Fruit fly (Drosophila melanogaster) whole organism, embryonic: Measurements from ENCODE around the gene Cpsf5.

ENCODE experiments used
- Asciz ChIP-seq: fragments of 200-800 bp; sonication (Bioruptor generic); optimal IDR thresholded peaks from 2 replicates; lab custom pipeline; 2017; ENCODE audit warnings: missing biosample characterization, mild to moderate bottlenecking, missing genetic modification characterization, missing genetic modification reagents
- Blimp-1 ChIP-seq: fragments of 200-800 bp; sonication (Bioruptor generic); optimal IDR thresholded peaks from 3 replicates; lab custom pipeline; 2018; ENCODE audit warnings: missing biosample characterization, missing genetic modification characterization, mild to moderate bottlenecking, moderate library complexity, missing genetic modification reagents
- CG10147 ChIP-seq: fragments of 200-800 bp; sonication (Bioruptor generic); optimal IDR thresholded peaks from 2 replicates; lab custom pipeline; 2019; ENCODE audit warnings: missing biosample characterization, mild to moderate bottlenecking, missing genetic modification characterization, moderate library complexity
- CG10565 ChIP-seq: fragments of 200-800 bp; sonication (Bioruptor generic); optimal IDR thresholded peaks from 3 replicates; lab custom pipeline; 2016; ENCODE audit warnings: missing biosample characterization, mild to moderate bottlenecking, missing genetic modification characterization
- CG10959 ChIP-seq: fragments of 200-800 bp; sonication (Bioruptor generic); IDR thresholded peaks from 2 replicates; pipeline ENCODE4 v1.3.6; 2022; ENCODE audit warnings: missing biosample characterization, missing genetic modification characterization
- CG11398 ChIP-seq: fragments of 200-800 bp; sonication (Bioruptor generic); optimal IDR thresholded peaks from 2 replicates; lab custom pipeline; 2016; ENCODE audit warnings: missing biosample characterization, missing genetic modification characterization
- CG12236 ChIP-seq: fragments of 200-800 bp; sonication (Bioruptor generic); optimal IDR thresholded peaks from 2 replicates; lab custom pipeline; 2016; ENCODE audit warnings: missing biosample characterization, missing genetic modification characterization
- CG12942 ChIP-seq: fragments of 200-800 bp; sonication (Bioruptor generic); optimal IDR thresholded peaks from 3 replicates; lab custom pipeline; 2016; ENCODE audit warnings: missing biosample characterization, missing genetic modification characterization
- CG13296 ChIP-seq: fragments of 200-800 bp; sonication (Bioruptor generic); optimal IDR thresholded peaks from 3 replicates; lab custom pipeline; 2018; ENCODE audit warnings: missing biosample characterization, mild to moderate bottlenecking, missing genetic modification characterization
- CG14014 ChIP-seq: fragments of 200-800 bp; sonication (Bioruptor generic); IDR thresholded peaks from 2 replicates; pipeline ENCODE4 v1.3.6; 2022; ENCODE audit warnings: missing biosample characterization, missing genetic modification characterization
- CG14050 ChIP-seq: fragments of 200-800 bp; sonication (Bioruptor generic); IDR thresholded peaks from 3 replicates; pipeline ENCODE4 v1.3.6; 2022; ENCODE audit warnings: missing biosample characterization, missing genetic modification characterization
- CG17385 ChIP-seq: fragments of 200-800 bp; sonication (Bioruptor generic); optimal IDR thresholded peaks from 3 replicates; lab custom pipeline; 2018; ENCODE audit warnings: missing biosample characterization, mild to moderate bottlenecking, missing genetic modification characterization
- CG18262 ChIP-seq: fragments of 200-800 bp; optimal IDR thresholded peaks from 3 replicates; lab custom pipeline; 2019; ENCODE audit warnings: missing biosample characterization, mild to moderate bottlenecking, missing genetic modification characterization, moderate library complexity
- CG30431 ChIP-seq: fragments of 200-800 bp; sonication (Bioruptor generic); optimal IDR thresholded peaks from 2 replicates; lab custom pipeline; 2017; ENCODE audit warnings: missing biosample characterization, missing genetic modification characterization
- CG34224 ChIP-seq: fragments of 200-800 bp; sonication (Bioruptor generic); IDR thresholded peaks from 3 replicates; pipeline ENCODE4 v1.3.6; 2022; ENCODE audit warnings: missing biosample characterization, missing genetic modification characterization; ENCODE audit not compliant: partially characterized antibody
- CG4404 ChIP-seq: fragments of 200-800 bp; sonication (Bioruptor generic); IDR thresholded peaks from 2 replicates; pipeline ENCODE4 v1.3.6; 2022; ENCODE audit warnings: missing biosample characterization, missing genetic modification characterization
- CG4424 ChIP-seq: fragments of 200-800 bp; sonication (Bioruptor generic); optimal IDR thresholded peaks from 3 replicates; lab custom pipeline; 2016; ENCODE audit warnings: missing biosample characterization, missing genetic modification characterization
- CG6791 ChIP-seq: fragments of 200-800 bp; sonication (Bioruptor generic); IDR thresholded peaks from 3 replicates; pipeline ENCODE4 v1.3.6; 2022; ENCODE audit warnings: missing biosample characterization, missing genetic modification characterization; ENCODE audit not compliant: partially characterized antibody
- CG7271 ChIP-seq: fragments of 200-800 bp; sonication (Bioruptor generic); optimal IDR thresholded peaks from 2 replicates; lab custom pipeline; 2018; ENCODE audit warnings: missing biosample characterization, mild to moderate bottlenecking, missing genetic modification characterization, moderate library complexity
- CG7357 ChIP-seq: fragments of 200-800 bp; sonication (Bioruptor generic); IDR thresholded peaks from 3 replicates; pipeline ENCODE4 v1.3.6; 2022; ENCODE audit warnings: missing biosample characterization, missing genetic modification characterization
- CG7987 ChIP-seq: fragments of 200-800 bp; sonication (Bioruptor generic); optimal IDR thresholded peaks from 2 replicates; lab custom pipeline; 2018; ENCODE audit warnings: missing biosample characterization, mild to moderate bottlenecking, missing genetic modification characterization, moderate library complexity
- CTCF ChIP-seq: fragments of 200-800 bp; sonication (Bioruptor generic); optimal IDR thresholded peaks from 2 replicates; lab custom pipeline; 2017; ENCODE audit warnings: missing biosample characterization, mild to moderate bottlenecking, missing genetic modification characterization, moderate library complexity
- Fer1 ChIP-seq: fragments of 200-800 bp; sonication (Bioruptor generic); optimal IDR thresholded peaks from 2 replicates; lab custom pipeline; 2017; ENCODE audit warnings: missing biosample characterization, mild to moderate bottlenecking, missing genetic modification characterization
- GATAe ChIP-seq: fragments of 200-800 bp; sonication (Bioruptor generic); conservative IDR thresholded peaks from 2 replicates; pipeline ENCODE4 v1.3.6; 2022; ENCODE audit warnings: missing biosample characterization, missing genetic modification characterization
- Kr ChIP-seq: fragments of 200-800 bp; sonication (Bioruptor generic); optimal IDR thresholded peaks from 2 replicates; lab custom pipeline; 2017; ENCODE audit warnings: missing biosample characterization, mild to moderate bottlenecking, missing genetic modification characterization
- Mrtf ChIP-seq: fragments of 200-800 bp; sonication (Bioruptor generic); IDR thresholded peaks from 3 replicates; pipeline ENCODE4 v1.3.6; 2022; ENCODE audit warnings: missing biosample characterization, missing genetic modification characterization
- Nf-YB ChIP-seq: fragments of 200-800 bp; sonication (Bioruptor generic); optimal IDR thresholded peaks from 3 replicates; lab custom pipeline; 2019; ENCODE audit warnings: missing biosample characterization, mild to moderate bottlenecking, missing genetic modification characterization, moderate library complexity
- Poxn ChIP-seq: fragments of 200-800 bp; sonication (Bioruptor generic); IDR thresholded peaks from 2 replicates; pipeline ENCODE4 v1.3.6; 2022; ENCODE audit warnings: missing biosample characterization, missing genetic modification characterization
- ac ChIP-seq: fragments of 200-800 bp; sonication (Bioruptor generic); optimal IDR thresholded peaks from 3 replicates; lab custom pipeline; 2017; ENCODE audit warnings: missing biosample characterization, mild to moderate bottlenecking, missing genetic modification characterization
- bsh ChIP-seq, 2 experiments: fragments of 200-800 bp; sonication (Bioruptor generic); optimal IDR thresholded peaks; 2 replicates each; lab custom pipeline; 2017 to 2018; ENCODE audit warnings: mild to moderate bottlenecking in 2 of 2, missing biosample characterization in 2 of 2, missing genetic modification characterization in 2 of 2, moderate library complexity in 1 of 2
- cad ChIP-seq: fragments of >200 bp; optimal IDR thresholded peaks from 2 replicates; lab custom pipeline; 2017; ENCODE audit warnings: missing biosample characterization, missing genetic modification characterization
- corto ChIP-seq: fragments of 200-800 bp; sonication (Bioruptor generic); optimal IDR thresholded peaks from 2 replicates; lab custom pipeline; 2016; ENCODE audit warnings: missing biosample characterization, mild to moderate bottlenecking, missing genetic modification characterization, moderate library complexity
- croc ChIP-seq: fragments of 200-800 bp; sonication (Bioruptor generic); conservative IDR thresholded peaks from 3 replicates; pipeline ENCODE4 v1.3.6; 2022; ENCODE audit warnings: missing biosample characterization, missing genetic modification characterization
- fd96Cb ChIP-seq: fragments of 200-800 bp; sonication (Bioruptor generic); optimal IDR thresholded peaks from 2 replicates; lab custom pipeline; 2018; ENCODE audit warnings: missing biosample characterization, mild to moderate bottlenecking, missing genetic modification characterization, moderate library complexity
- gce ChIP-seq: fragments of 200-800 bp; sonication (Bioruptor generic); IDR thresholded peaks from 3 replicates; pipeline ENCODE4 v1.3.6; 2022; ENCODE audit warnings: missing biosample characterization, missing genetic modification characterization
- inv ChIP-seq: fragments of 200-800 bp; sonication (Bioruptor generic); IDR thresholded peaks from 2 replicates; pipeline ENCODE4 v1.3.6; 2022; ENCODE audit warnings: missing biosample characterization, missing genetic modification characterization; ENCODE audit not compliant: partially characterized antibody
- kni ChIP-seq: fragments of 200-800 bp; sonication (Bioruptor generic); optimal IDR thresholded peaks from 3 replicates; lab custom pipeline; 2017; ENCODE audit warnings: mild to moderate bottlenecking, missing biosample characterization, missing genetic modification reagents, missing genetic modification characterization
- lmd ChIP-seq: fragments of 200-800 bp; sonication (Bioruptor generic); IDR thresholded peaks from 2 replicates; pipeline ENCODE4 v1.3.6; 2022; ENCODE audit warnings: missing biosample characterization, missing genetic modification characterization
- luna ChIP-seq: fragments of 200-800 bp; sonication (Bioruptor generic); optimal IDR thresholded peaks from 2 replicates; lab custom pipeline; 2016; ENCODE audit warnings: missing biosample characterization, missing genetic modification characterization
- nom ChIP-seq: fragments of 200-800 bp; sonication (Bioruptor generic); optimal IDR thresholded peaks from 2 replicates; lab custom pipeline; 2017; ENCODE audit warnings: missing biosample characterization, missing genetic modification characterization, mild to moderate bottlenecking, moderate library complexity, missing genetic modification reagents
- onecut ChIP-seq: fragments of 200-800 bp; sonication (Bioruptor generic); IDR thresholded peaks from 2 replicates; pipeline ENCODE4 v1.3.6; 2022; ENCODE audit warnings: missing biosample characterization, missing genetic modification characterization
- otp ChIP-seq: fragments of 200-800 bp; sonication (Bioruptor generic); IDR thresholded peaks from 3 replicates; pipeline ENCODE4, ENCODE4 v1.3.6; 2022; ENCODE audit warnings: missing biosample characterization, missing genetic modification characterization
- sisA ChIP-seq: fragments of 200-800 bp; sonication (Bioruptor generic); IDR thresholded peaks from 2 replicates; pipeline ENCODE4 v1.3.6; 2022; ENCODE audit warnings: missing biosample characterization, missing genetic modification characterization
- sug ChIP-seq: fragments of 200-800 bp; optimal IDR thresholded peaks from 2 replicates; lab custom pipeline; 2019; ENCODE audit warnings: missing biosample characterization, mild to moderate bottlenecking, missing genetic modification characterization, moderate library complexity
- tna ChIP-seq: fragments of 200-800 bp; sonication (Bioruptor generic); IDR thresholded peaks from 2 replicates; pipeline ENCODE4 v1.3.6; 2022; ENCODE audit warnings: missing biosample characterization, missing genetic modification characterization; ENCODE audit not compliant: partially characterized antibody
- tx ChIP-seq: fragments of 200-800 bp; sonication (Bioruptor generic); optimal IDR thresholded peaks from 2 replicates; lab custom pipeline; 2016; ENCODE audit warnings: missing biosample characterization, missing genetic modification characterization
- unc-4 ChIP-seq: fragments of 200-800 bp; sonication (Bioruptor generic); IDR thresholded peaks from 2 replicates; pipeline ENCODE4 v1.3.6; 2022; ENCODE audit warnings: missing biosample characterization, missing genetic modification characterization; ENCODE audit not compliant: partially characterized antibody
- wdn ChIP-seq: fragments of 200-800 bp; sonication (Bioruptor generic); IDR thresholded peaks from 2 replicates; pipeline ENCODE4 v1.3.6; 2022; ENCODE audit warnings: missing biosample characterization, missing genetic modification characterization
- yki ChIP-seq: fragments of >200 bp; optimal IDR thresholded peaks from 3 replicates; lab custom pipeline; 2018

Gene Cpsf5

DNA sequence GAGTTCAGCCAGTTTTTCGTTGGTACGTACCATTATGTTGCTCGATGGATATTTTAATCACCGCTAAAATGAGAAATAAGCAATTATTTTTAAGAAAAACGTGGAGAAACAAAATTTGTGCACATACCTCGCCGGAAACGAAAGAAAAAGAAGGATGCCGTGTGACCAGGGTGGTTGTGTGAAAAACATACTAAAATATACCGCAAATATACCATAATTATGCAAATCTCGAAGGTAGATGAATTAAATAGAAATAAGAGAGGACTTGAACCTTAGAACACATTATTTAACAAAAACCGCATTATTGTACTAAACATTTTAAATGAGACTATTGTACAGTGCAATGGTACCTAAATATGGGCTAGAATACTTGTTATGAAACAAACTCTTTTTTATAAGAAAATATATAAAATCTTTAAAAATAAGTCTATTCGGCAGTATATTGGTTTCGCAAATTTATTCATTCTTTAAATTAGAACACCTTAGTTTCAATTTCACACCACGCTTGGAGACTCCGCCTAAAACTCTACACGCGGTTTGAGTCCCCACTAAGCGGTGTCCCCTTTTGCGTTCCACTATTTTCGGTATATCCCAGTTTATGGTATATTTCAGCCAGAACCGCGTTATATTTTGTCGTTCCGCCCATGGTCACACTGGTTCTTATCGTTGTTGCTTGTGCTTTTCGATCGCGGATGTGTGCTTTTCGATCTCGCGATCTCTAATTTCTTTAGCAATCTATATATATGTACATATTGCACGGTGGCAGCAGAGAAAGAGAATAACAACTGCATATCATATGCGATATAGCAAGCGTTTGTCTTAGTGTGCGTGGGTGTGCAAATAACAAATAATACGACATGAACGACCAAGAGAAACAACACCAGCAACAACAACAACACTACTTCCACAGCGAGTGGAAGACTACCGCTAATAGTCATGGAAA lies 19.1 kb downstream of the Cpsf5 start, which contains the start of the genes RpS17 and MTF-1 (continued):
- TF ChIP-seq sisA (GFP tag; lab: Robert Waterston, UW) (no peak), Nf-YB (GFP tag; lab: Kevin White, UChicago) (peak; percentile 21), onecut (GFP tag; lab: Robert Waterston, UW) (peak; percentile 70), CG7271 (peak; percentile 60), GATAe (GFP tag; lab: Robert Waterston, UW) (no peak), CG30431 (GFP tag; lab: Kevin White, UChicago) (peak; percentile 12), tx (GFP tag; lab: Kevin White, UChicago) (no peak), CG12236 (GFP tag; lab: Kevin White, UChicago) (peak; percentile 30), CG17385 (GFP tag; lab: Kevin White, UChicago) (peak; percentile 71), lmd (no peak; the same call in 1 of the 2 replicates), CG7987 (GFP tag; lab: Kevin White, UChicago) (peak; percentile 64), sug (peak; percentile 19), luna (peak; percentile 7), ac (GFP tag; lab: Kevin White, UChicago) (peak; percentile 40), CG7357 (GFP tag; lab: Robert Waterston, UW) (no peak), Kr (GFP tag; lab: Kevin White, UChicago) (no peak), nom (GFP tag; lab: Kevin White, UChicago) (peak; percentile 80), inv (no peak), CG14014 (peak; percentile 39; the same call in 1 of the 2 replicates), unc-4 (GFP tag; lab: Robert Waterston, UW) (no peak), Fer1 (GFP tag; lab: Kevin White, UChicago) (peak; percentile 61), Poxn (GFP tag; lab: Robert Waterston, UW) (no peak), corto (GFP tag; lab: Kevin White, UChicago) (no peak), CG12942 (GFP tag; lab: Kevin White, UChicago) (peak; percentile 25), kni (peak; percentile 22), CG10959 (GFP tag; lab: Robert Waterston, UW) (no peak), Blimp-1 (GFP tag; lab: Kevin White, UChicago) (no peak), CG4404 (GFP tag; lab: Robert Waterston, UW) (no peak), CG10565 (GFP tag; lab: Kevin White, UChicago) (no peak), CTCF (GFP tag; lab: Kevin White, UChicago) (peak; percentile 62), wdn (GFP tag; lab: Robert Waterston, UW) (0 out of 2 replicates have a peak, but pooled peaks have one; percentile 11), tna (GFP tag; lab: Robert Waterston, UW) (peak; percentile 38; the same call in 1 of the 2 replicates), yki (lab: Kevin White, UChicago) (no peak), CG14050 (GFP tag; lab: Robert Waterston, UW) (peak; percentile 42; the same call in 2 of the 3 replicates), bsh (GFP tag; optimal IDR thresholded peaks at IDR 0.05; lab: Kevin White, UChicago) (peak; percentile 45 to 49), CG11398 (GFP tag; lab: Kevin White, UChicago) (peak; percentile 62), otp (GFP tag; lab: Robert Waterston, UW) (peak; percentile 46; the same call in 1 of the 3 replicates), CG6791 (GFP tag; lab: Robert Waterston, UW) (no peak), CG4424 (GFP tag; lab: Kevin White, UChicago) (peak; percentile 18), Mrtf (no peak), cad (GFP tag; lab: Kevin White, UChicago) (no peak), fd96Cb (tag; lab: Kevin White, UChicago) (no peak), CG18262 (tag; lab: Kevin White, UChicago) (peak; percentile 50), gce (GFP tag; lab: Robert Waterston, UW) (peak; percentile 51; the same call in 1 of the 3 replicates), CG10147 (no peak), CG13296 (GFP tag; lab: Kevin White, UChicago) (peak; percentile 58), Asciz (GFP tag; lab: Kevin White, UChicago) (peak; percentile 45), CG34224 (GFP tag; lab: Robert Waterston, UW) (no peak), croc (GFP tag; lab: Robert Waterston, UW) (no peak)
